Worm (Caenorhabditis elegans): ENCODE results near the gene med-1.

- TF ChIP-seq ama-1 (optimal IDR thresholded peaks at IDR 0.05) (no peak), tbx-37 (GFP tag; conservative IDR thresholded peaks at IDR 0.05) (no peak), F13C5.2 (tag; optimal IDR thresholded peaks at IDR 0.05) (no peak), ets-7 (tag; optimal IDR thresholded peaks at IDR 0.05) (no peak), hmbx-1 (tag; optimal IDR thresholded peaks at IDR 0.05) (no peak), ceh-36 (tag; optimal IDR thresholded peaks at IDR 0.05) (no peak), sea-1 (GFP tag; conservative IDR thresholded peaks at IDR 0.05) (no peak), hmg-4 (GFP tag; optimal IDR thresholded peaks at IDR 0.05) (no peak), flt-1 (GFP tag; IDR thresholded peaks at IDR 0.05) (no peak), hnd-1 (tag; optimal IDR thresholded peaks at IDR 0.05) (no peak), pes-1 (GFP tag; IDR thresholded peaks at IDR 0.05) (no peak), tbx-11 (GFP tag; IDR thresholded peaks at IDR 0.05) (no peak)
Observed at ce11 chrX:12422580-12422979, 7.8 kb upstream of the med-1 start.

Measured in whole organism, early embryonic.